Fruit fly (Drosophila melanogaster): ENCODE data around the gene vilya.

Gene vilya

dm6 chrX:2743020-2743419 is 16.5 kb downstream of the vilya start (continued):
- TF ChIP-seq Jra (GFP tag; optimal IDR thresholded peaks at IDR 0.05) (no peak), Hnf4 (GFP tag; optimal IDR thresholded peaks at IDR 0.05) (no peak)

- TF ChIP-seq Mio (GFP tag; optimal IDR thresholded peaks at IDR 0.05) (no peak), Rel (GFP tag; optimal IDR thresholded peaks at IDR 0.05) (no peak), Rel (tag; optimal IDR thresholded peaks at IDR 0.05) (no peak), Dif (GFP tag; optimal IDR thresholded peaks at IDR 0.05; ENCODE audit: partially characterized antibody) (peak; percentile 31)
Observed at dm6 chrX:2743601-2744000, 17.1 kb downstream of the vilya start.

- TF ChIP-seq ey (GFP tag; optimal IDR thresholded peaks at IDR 0.05) = peak; percentile 92
- TF ChIP-seq rgr (GFP tag; optimal IDR thresholded peaks at IDR 0.05) = peak; percentile 95
- TF ChIP-seq lola (GFP tag; optimal IDR thresholded peaks at IDR 0.05) = no peak
- no peak for TF ChIP-seq CG9705 (GFP tag; optimal IDR thresholded peaks at IDR 0.05)
- no peak for TF ChIP-seq Abd-B (GFP tag; optimal IDR thresholded peaks at IDR 0.05)
- TF ChIP-seq dmrt93B (GFP tag; optimal IDR thresholded peaks at IDR 0.05) = peak; percentile 67
- TF ChIP-seq woc (GFP tag; optimal IDR thresholded peaks at IDR 0.05) = peak; percentile 73
- peak; percentile 66 for TF ChIP-seq brk (GFP tag; optimal IDR thresholded peaks at IDR 0.05)
- TF ChIP-seq psq (GFP tag; optimal IDR thresholded peaks at IDR 0.05) = peak; percentile 81
- peak; percentile 87 for TF ChIP-seq br (GFP tag; optimal IDR thresholded peaks at IDR 0.05)
- TF ChIP-seq Dfd (GFP tag; optimal IDR thresholded peaks at IDR 0.05) = no peak
- no peak for TF ChIP-seq pan (optimal IDR thresholded peaks at IDR 0.05)
- TF ChIP-seq usp (GFP tag; optimal IDR thresholded peaks at IDR 0.05) = no peak
- TF ChIP-seq Hr78 (GFP tag; optimal IDR thresholded peaks at IDR 0.05) = no peak
- peak; percentile 78 for TF ChIP-seq sage (GFP tag; optimal IDR thresholded peaks at IDR 0.05)
- no peak for TF ChIP-seq dl (GFP tag; optimal IDR thresholded peaks at IDR 0.05; ENCODE audit: insufficient read depth in 1 of 2, partially characterized antibody in 2 of 2)
- TF ChIP-seq h (GFP tag; optimal IDR thresholded peaks at IDR 0.05) = peak; percentile 91
- TF ChIP-seq Sp1 (GFP tag; optimal IDR thresholded peaks at IDR 0.05) = peak; percentile 82
- no peak for TF ChIP-seq Dif (GFP tag; optimal IDR thresholded peaks at IDR 0.05; ENCODE audit: partially characterized antibody)
- peak; percentile 40 for TF ChIP-seq Hr83 (GFP tag; optimal IDR thresholded peaks at IDR 0.05; ENCODE audit: poor library complexity, severe bottlenecking)
- no peak for TF ChIP-seq N (GFP tag; optimal IDR thresholded peaks at IDR 0.05)
- TF ChIP-seq tai (GFP tag; optimal IDR thresholded peaks at IDR 0.05) = peak; percentile 71
- peak; percentile 82 for TF ChIP-seq sv (GFP tag; optimal IDR thresholded peaks at IDR 0.05)
- TF ChIP-seq Mio (GFP tag; optimal IDR thresholded peaks at IDR 0.05) = peak; percentile 67
- peak; percentile 31 for TF ChIP-seq dsf (GFP tag; optimal IDR thresholded peaks at IDR 0.05; ENCODE audit: borderline replicate concordance)
- TF ChIP-seq HLH106 (tag; optimal IDR thresholded peaks at IDR 0.05) = peak; percentile 84
- no peak for TF ChIP-seq jim (GFP tag; optimal IDR thresholded peaks at IDR 0.05)
- TF ChIP-seq foxo (GFP tag; optimal IDR thresholded peaks at IDR 0.05) = peak; percentile 81 to 91
- TF ChIP-seq CrebA (GFP tag; optimal IDR thresholded peaks at IDR 0.05; ENCODE audit: borderline replicate concordance) = no peak
- peak; percentile 66 for TF ChIP-seq Jra (GFP tag; optimal IDR thresholded peaks at IDR 0.05)
- peak; percentile 88 for TF ChIP-seq fru (GFP tag; optimal IDR thresholded peaks at IDR 0.05)
- no peak for TF ChIP-seq Vsx2 (GFP tag; optimal IDR thresholded peaks at IDR 0.05; ENCODE audit: partially characterized antibody)
- TF ChIP-seq Myc (optimal IDR thresholded peaks at IDR 0.05) = no peak
- TF ChIP-seq GATAd (GFP tag; optimal IDR thresholded peaks at IDR 0.05) = no peak
- peak; percentile 69 for TF ChIP-seq Rel (GFP tag; optimal IDR thresholded peaks at IDR 0.05)
- TF ChIP-seq Rel (tag; optimal IDR thresholded peaks at IDR 0.05) = peak; percentile 44
- peak; percentile 79 for TF ChIP-seq CG32264 (GFP tag; optimal IDR thresholded peaks at IDR 0.05)
- TF ChIP-seq OdsH (GFP tag; optimal IDR thresholded peaks at IDR 0.05) = peak; percentile 88
- TF ChIP-seq Hnf4 (GFP tag; optimal IDR thresholded peaks at IDR 0.05) = peak; percentile 89
Observed at dm6 chrX:2744042-2744441, 17.6 kb downstream of the vilya start, which contains the start of gene Syx4. Syx4 (minus strand) TSS chrX:2744076.
